Fruit fly (Drosophila melanogaster) whole organism, adult: ENCODE data around the gene CG12986.
A peak's percentile ranks its signal among the peaks of the same experiment; 100 is the strongest.

Experiments used
- CG11617 ChIP-seq: fragments of 200-800 bp; sonication (Bioruptor generic); optimal IDR thresholded peaks from 2 replicates; lab custom pipeline; 2017; ENCODE audit warnings: mild to moderate bottlenecking, missing biosample characterization, missing genetic modification reagents, missing genetic modification characterization
- CG12768 ChIP-seq: fragments of 200-800 bp; sonication (Bioruptor generic); optimal IDR thresholded peaks from 2 replicates; lab custom pipeline; 2017; ENCODE audit warnings: missing biosample characterization, missing genetic modification characterization, mild to moderate bottlenecking, moderate library complexity, missing genetic modification reagents
- CG14711 ChIP-seq: fragments of 200-800 bp; sonication (Bioruptor generic); optimal IDR thresholded peaks from 2 replicates; lab custom pipeline; 2018; ENCODE audit warnings: missing biosample characterization, mild to moderate bottlenecking, missing genetic modification characterization, moderate library complexity
- CG1620 ChIP-seq: fragments of 200-800 bp; sonication (Bioruptor generic); optimal IDR thresholded peaks from 2 replicates; lab custom pipeline; 2016; ENCODE audit warnings: missing biosample characterization, missing genetic modification characterization
- CG33017 ChIP-seq: fragments of 200-800 bp; sonication (Bioruptor generic); optimal IDR thresholded peaks from 2 replicates; lab custom pipeline; 2018; ENCODE audit warnings: missing biosample characterization, mild to moderate bottlenecking, missing genetic modification characterization, moderate library complexity
- CG5204 ChIP-seq: fragments of 200-800 bp; sonication (Bioruptor generic); optimal IDR thresholded peaks from 2 replicates; lab custom pipeline; 2016; ENCODE audit warnings: missing biosample characterization, missing genetic modification characterization
- CG7045 ChIP-seq: fragments of 200-800 bp; sonication (Bioruptor generic); optimal IDR thresholded peaks from 2 replicates; lab custom pipeline; 2017; ENCODE audit warnings: missing biosample characterization, mild to moderate bottlenecking, missing genetic modification characterization
- CG7101 ChIP-seq: fragments of 200-800 bp; sonication (Bioruptor generic); optimal IDR thresholded peaks from 2 replicates; lab custom pipeline; 2018; ENCODE audit warnings: missing biosample characterization, mild to moderate bottlenecking, missing genetic modification characterization, moderate library complexity
- Clk ChIP-seq: fragments of 200-800 bp; sonication (Bioruptor generic); optimal IDR thresholded peaks from 2 replicates; lab custom pipeline; 2017; ENCODE audit warnings: missing biosample characterization, missing genetic modification characterization
- Crg-1 ChIP-seq: fragments of 200-800 bp; sonication (Bioruptor generic); optimal IDR thresholded peaks from 2 replicates; lab custom pipeline; 2016; ENCODE audit warnings: missing biosample characterization, missing genetic modification characterization
- Hr96 ChIP-seq: fragments of 200-800 bp; sonication (Bioruptor generic); optimal IDR thresholded peaks from 2 replicates; lab custom pipeline; 2016; ENCODE audit warnings: missing biosample characterization, missing genetic modification characterization
- Mnt ChIP-seq: fragments of 200-800 bp; sonication (Bioruptor generic); optimal IDR thresholded peaks from 2 replicates; lab custom pipeline; 2016; ENCODE audit warnings: missing biosample characterization, mild to moderate bottlenecking, missing genetic modification characterization
- bab1 ChIP-seq: fragments of 200-800 bp; sonication (Bioruptor generic); optimal IDR thresholded peaks from 3 replicates; lab custom pipeline; 2019; ENCODE audit warnings: missing biosample characterization, mild to moderate bottlenecking, missing genetic modification characterization, moderate library complexity
- cic ChIP-seq: fragments of 200-800 bp; sonication (Bioruptor generic); optimal IDR thresholded peaks from 2 replicates; lab custom pipeline; 2017; ENCODE audit warnings: missing biosample characterization, mild to moderate bottlenecking, missing genetic modification characterization, moderate library complexity
- cnc ChIP-seq, 2 experiments: fragments of >200 bp; optimal IDR thresholded peaks; 2 replicates each; lab custom pipeline; 2017
- kay ChIP-seq: fragments of 200-800 bp; sonication (Bioruptor generic); peaks from one replicate; lab custom pipeline; 2016; ENCODE audit warnings: missing biosample characterization, missing genetic modification characterization, borderline replicate concordance
- ovo ChIP-seq: fragments of 200-800 bp; sonication (Bioruptor generic); optimal IDR thresholded peaks from 2 replicates; lab custom pipeline; 2016; ENCODE audit warnings: missing biosample characterization, missing genetic modification characterization
- pad ChIP-seq: fragments of 200-800 bp; sonication (Bioruptor generic); optimal IDR thresholded peaks from 3 replicates; lab custom pipeline; 2017; ENCODE audit warnings: missing biosample characterization, missing genetic modification characterization, mild to moderate bottlenecking, moderate library complexity, missing genetic modification reagents
- tj ChIP-seq: fragments of 200-800 bp; sonication (Bioruptor generic); optimal IDR thresholded peaks from 3 replicates; lab custom pipeline; 2017; ENCODE audit warnings: missing biosample characterization, mild to moderate bottlenecking, missing genetic modification characterization, moderate library complexity
- toe ChIP-seq: fragments of 200-800 bp; sonication (Bioruptor generic); optimal IDR thresholded peaks from 2 replicates; lab custom pipeline; 2016; ENCODE audit warnings: missing biosample characterization, missing genetic modification characterization

CG12986 gene

DNA sequence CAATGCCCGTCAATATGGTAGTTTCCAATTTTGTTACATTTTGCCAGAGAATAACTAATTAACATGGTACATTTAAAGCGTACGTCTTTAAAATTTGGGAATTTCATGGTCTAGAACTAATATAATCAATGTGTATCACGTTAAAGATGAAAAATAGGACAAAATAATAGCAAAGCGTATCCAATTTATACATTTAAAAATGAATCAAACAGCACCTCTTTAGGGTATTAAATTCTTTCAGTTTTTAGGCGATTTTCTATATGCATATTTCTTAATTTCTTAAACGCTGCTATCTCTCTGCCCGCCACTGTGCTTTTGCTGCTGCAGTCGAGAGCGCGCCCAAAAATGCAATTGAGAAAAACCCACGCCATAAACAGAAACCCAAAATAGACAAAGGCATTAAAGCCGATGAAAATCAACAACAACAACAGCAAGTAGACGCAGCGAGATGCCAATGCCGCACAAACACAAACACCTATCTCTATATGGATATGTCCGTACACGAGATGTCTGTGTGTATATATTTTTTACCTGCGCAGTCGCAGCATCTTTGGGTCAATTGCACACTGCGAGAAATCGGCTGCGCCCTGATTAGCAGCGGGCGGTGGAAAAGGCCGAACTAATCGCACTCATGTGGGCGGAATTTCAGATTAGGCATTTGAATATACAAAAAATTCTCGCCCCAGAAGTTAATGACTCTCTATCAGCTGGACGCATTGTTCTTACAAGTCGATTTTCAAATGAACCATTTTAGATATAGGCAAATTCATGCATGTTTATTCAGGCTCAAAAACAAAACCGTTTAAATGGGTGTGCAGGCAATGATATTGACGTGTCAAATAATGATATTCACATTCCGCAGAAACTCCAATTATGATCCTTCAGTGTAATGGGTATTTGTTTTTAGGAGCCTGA is 9.9 kb upstream of the CG12986 start:
- peak; percentile 9 for TF ChIP-seq CG1620
- TF ChIP-seq pad (GFP tag; lab: Kevin White, UChicago) = peak; percentile 43
- peak; percentile 49 for TF ChIP-seq CG7101 (tag; lab: Kevin White, UChicago)
- TF ChIP-seq CG11617 = peak; percentile 27
- peak; percentile 89 for TF ChIP-seq bab1 (GFP tag; lab: Kevin White, UChicago)
- no peak for TF ChIP-seq kay (GFP tag; lab: Kevin White, UChicago)
- no peak for TF ChIP-seq tj
- peak; percentile 49 for TF ChIP-seq CG14711 (tag; lab: Kevin White, UChicago)

DNA sequence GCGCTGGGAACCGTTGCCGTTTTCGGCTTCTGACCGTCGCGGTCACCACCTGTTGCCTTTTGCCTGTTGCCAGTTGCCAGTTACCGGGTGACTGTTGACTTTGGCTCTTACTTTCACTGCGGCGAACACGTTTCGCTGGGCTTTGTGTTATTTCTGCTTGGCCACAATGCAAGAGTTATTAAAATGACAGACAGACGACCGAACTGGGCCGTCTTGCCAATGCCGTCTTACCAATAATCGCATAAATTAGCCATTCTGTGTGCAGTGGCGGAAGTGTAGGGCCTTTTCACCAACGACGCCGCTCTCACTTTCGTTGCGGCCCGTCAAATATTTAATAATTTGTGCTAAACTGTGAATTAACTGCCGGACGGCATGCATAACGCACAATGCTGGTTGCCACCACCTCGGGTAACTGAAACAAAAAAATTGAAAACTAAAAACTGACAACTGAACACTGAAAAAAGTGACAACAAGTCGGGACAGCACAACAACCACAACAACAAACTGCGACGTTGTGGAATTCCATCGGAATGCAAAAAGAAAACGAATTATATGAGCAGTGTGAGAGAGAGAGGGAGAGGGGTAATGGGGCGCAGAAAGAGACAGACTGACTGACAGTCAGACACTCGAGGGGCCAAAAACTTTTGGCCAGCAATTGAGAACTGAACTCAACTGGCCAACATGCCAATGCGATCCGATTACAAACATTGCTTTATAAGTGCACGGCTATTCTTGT is 9.0 kb upstream of the CG12986 start:
- TF ChIP-seq Crg-1 = no peak
- TF ChIP-seq ovo (GFP tag; lab: Kevin White, UChicago) = no peak
- TF ChIP-seq toe (GFP tag; lab: Kevin White, UChicago) = no peak
- no peak for TF ChIP-seq kay (GFP tag; lab: Kevin White, UChicago)
- TF ChIP-seq CG1620 = no peak
- TF ChIP-seq tj = peak; percentile 96
- TF ChIP-seq Mnt = no peak

DNA sequence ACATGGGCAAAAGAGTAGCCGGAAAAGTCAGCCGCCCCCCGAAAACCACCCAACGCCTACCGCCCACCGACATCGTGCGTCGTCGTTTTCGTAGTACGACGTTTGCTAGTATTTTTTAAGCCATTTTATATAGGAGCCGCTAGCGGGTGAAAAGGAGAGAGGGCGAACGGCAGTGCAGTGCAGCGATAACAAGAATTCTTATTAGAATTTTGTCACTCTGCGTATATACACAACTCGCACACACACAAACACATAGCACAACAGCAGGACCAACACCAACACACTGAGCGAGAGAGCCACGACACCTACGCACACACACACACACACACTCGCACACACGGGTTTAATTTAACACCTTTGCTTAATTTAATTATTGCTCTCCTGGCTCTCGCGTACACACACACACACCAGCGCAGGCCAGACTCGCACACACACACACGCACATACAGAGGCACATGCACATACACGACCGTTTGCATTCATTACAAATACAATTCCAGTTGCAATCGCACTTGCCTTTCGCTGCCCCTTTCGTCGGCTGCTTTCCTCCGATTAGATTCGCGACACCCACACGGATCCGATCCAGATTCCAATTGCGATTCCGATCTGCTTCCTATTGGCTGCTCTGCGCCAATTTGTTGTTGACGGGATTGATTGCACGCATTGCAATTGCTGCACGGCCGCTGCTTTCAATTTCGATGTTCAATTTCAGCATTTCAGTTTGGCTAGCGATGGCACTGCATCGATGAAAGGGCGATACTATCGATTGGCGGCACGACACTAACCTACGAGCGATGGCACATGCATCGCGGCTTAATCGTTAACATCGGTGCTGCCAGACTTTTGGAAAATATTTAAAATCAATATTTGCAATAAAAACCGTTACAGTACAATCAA is 7.6 kb upstream of the CG12986 start, which contains the start of gene Socs16D:
Gene Socs16D (minus strand): TSS at position 758 of the 897 bp plus-strand sequence.
- TF ChIP-seq Crg-1 (peak; percentile 56), CG14711 (tag; lab: Kevin White, UChicago) (peak; percentile 24), CG1620 (peak; percentile 77), CG11617 (peak; percentile 3), cnc (optimal IDR thresholded peaks at IDR 0.05; lab: Kevin White, UChicago) (no peak), kay (GFP tag; lab: Kevin White, UChicago) (no peak), Clk (no peak), Hr96 (GFP tag; lab: Kevin White, UChicago) (peak; percentile 36), ovo (GFP tag; lab: Kevin White, UChicago) (peak; percentile 64), bab1 (GFP tag; lab: Kevin White, UChicago) (peak; percentile 80), Mnt (peak; percentile 44), tj (peak; percentile 65), CG12768 (peak; percentile 25), CG7101 (tag; lab: Kevin White, UChicago) (peak; percentile 43), cic (GFP tag; lab: Kevin White, UChicago) (peak; percentile 90), toe (GFP tag; lab: Kevin White, UChicago) (peak; percentile 33), CG5204 (no peak), CG7045 (GFP tag; lab: Kevin White, UChicago) (no peak), CG33017 (tag; lab: Kevin White, UChicago) (no peak), pad (GFP tag; lab: Kevin White, UChicago) (peak; percentile 45)

DNA sequence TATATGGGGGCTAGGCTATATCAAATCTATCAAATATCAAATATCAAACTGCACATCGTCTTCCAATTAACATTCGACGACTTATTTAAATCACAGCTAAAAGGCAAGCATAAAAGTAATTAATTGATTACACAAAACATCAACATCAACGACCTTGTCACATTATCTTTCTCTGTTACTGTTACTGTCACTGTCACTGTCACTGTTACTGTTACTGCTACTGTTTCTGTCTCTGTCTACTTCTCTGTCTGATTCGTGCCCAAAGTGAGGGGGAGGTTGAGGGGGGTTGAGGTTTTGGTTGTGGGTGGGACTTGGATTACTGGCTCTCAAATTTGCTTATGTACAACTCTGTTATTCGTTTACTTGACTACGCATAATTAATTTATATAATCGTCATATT is 2.0 kb upstream of the CG12986 start:
- TF ChIP-seq pad (GFP tag; lab: Kevin White, UChicago) (no peak), toe (GFP tag; lab: Kevin White, UChicago) (no peak), CG14711 (tag; lab: Kevin White, UChicago) (no peak), CG1620 (no peak), CG7045 (GFP tag; lab: Kevin White, UChicago) (no peak), Mnt (no peak), cnc (optimal IDR thresholded peaks at IDR 0.05; lab: Kevin White, UChicago) (no peak), CG12768 (no peak), ovo (GFP tag; lab: Kevin White, UChicago) (no peak), Crg-1 (no peak), CG5204 (no peak), Hr96 (GFP tag; lab: Kevin White, UChicago) (no peak)

DNA sequence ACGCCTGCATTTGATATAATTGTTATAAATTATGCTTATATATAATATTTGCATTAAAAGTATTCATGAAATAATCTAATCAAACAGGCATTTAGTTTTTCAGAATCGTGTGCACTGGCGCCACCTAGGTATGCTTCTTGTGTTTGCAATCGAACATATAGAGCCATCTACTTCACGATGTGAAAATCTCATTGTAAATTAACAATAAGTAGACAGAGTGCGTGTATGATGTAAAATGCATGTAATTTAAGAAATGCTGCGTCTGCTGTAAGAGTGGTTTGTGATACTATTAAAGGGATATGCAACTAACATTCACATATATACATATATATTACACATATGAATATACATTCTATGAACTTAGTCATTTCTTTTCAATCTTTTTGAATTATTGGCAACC is 767 bp upstream of the CG12986 start:
- TF ChIP-seq kay (GFP tag; lab: Kevin White, UChicago) (no peak), CG7101 (tag; lab: Kevin White, UChicago) (peak; percentile 31), CG14711 (tag; lab: Kevin White, UChicago) (peak; percentile 20), Hr96 (GFP tag; lab: Kevin White, UChicago) (no peak), CG12768 (no peak), Clk (no peak), pad (GFP tag; lab: Kevin White, UChicago) (peak; percentile 33), tj (peak; percentile 93), cnc (optimal IDR thresholded peaks at IDR 0.05; lab: Kevin White, UChicago) (no peak), CG7045 (GFP tag; lab: Kevin White, UChicago) (no peak), bab1 (GFP tag; lab: Kevin White, UChicago) (peak; percentile 28), CG1620 (peak; percentile 75), Mnt (peak; percentile 10)
